Fruit fly (Drosophila melanogaster) whole organism, embryonic: ENCODE data around the gene CG33181.

ENCODE experiments used
- Aef1 ChIP-seq: fragments of 200-800 bp; sonication (Bioruptor generic); IDR thresholded peaks from 3 replicates; pipeline ENCODE4 v1.3.6; 2022; ENCODE audit warnings: missing biosample characterization, missing genetic modification characterization
- Antp ChIP-seq: fragments of 200-800 bp; sonication (Bioruptor generic); optimal IDR thresholded peaks from 3 replicates; lab custom pipeline; 2016; ENCODE audit warnings: missing biosample characterization, missing genetic modification characterization
- CG10366 ChIP-seq: fragments of 200-800 bp; sonication (Bioruptor generic); IDR thresholded peaks from 2 replicates; pipeline ENCODE4 v1.3.6; 2022; ENCODE audit warnings: missing biosample characterization, missing genetic modification characterization
- CG10462 ChIP-seq: fragments of 200-800 bp; sonication (Bioruptor generic); optimal IDR thresholded peaks from 2 replicates; lab custom pipeline; 2016; ENCODE audit warnings: missing biosample characterization, missing genetic modification characterization
- CG10565 ChIP-seq: fragments of 200-800 bp; sonication (Bioruptor generic); optimal IDR thresholded peaks from 3 replicates; lab custom pipeline; 2016; ENCODE audit warnings: missing biosample characterization, mild to moderate bottlenecking, missing genetic modification characterization
- CG10959 ChIP-seq: fragments of 200-800 bp; sonication (Bioruptor generic); IDR thresholded peaks from 2 replicates; pipeline ENCODE4 v1.3.6; 2022; ENCODE audit warnings: missing biosample characterization, missing genetic modification characterization
- CG11398 ChIP-seq: fragments of 200-800 bp; sonication (Bioruptor generic); optimal IDR thresholded peaks from 2 replicates; lab custom pipeline; 2016; ENCODE audit warnings: missing biosample characterization, missing genetic modification characterization
- CG13287 ChIP-seq: fragments of 200-800 bp; sonication (Bioruptor generic); IDR thresholded peaks from 2 replicates; pipeline ENCODE4 v1.3.6; 2022; ENCODE audit warnings: missing biosample characterization, missing genetic modification characterization; ENCODE audit not compliant: partially characterized antibody
- CG13775 ChIP-seq: fragments of 200-800 bp; sonication (Bioruptor generic); optimal IDR thresholded peaks from 3 replicates; lab custom pipeline; 2017; ENCODE audit warnings: missing biosample characterization, mild to moderate bottlenecking, missing genetic modification characterization
- CG14860 ChIP-seq: fragments of 200-800 bp; sonication (Bioruptor generic); IDR thresholded peaks from 3 replicates; pipeline ENCODE4 v1.3.6; 2022; ENCODE audit warnings: missing biosample characterization, missing genetic modification characterization; ENCODE audit not compliant: partially characterized antibody
- CG15011 ChIP-seq: fragments of 200-800 bp; sonication (Bioruptor generic); optimal IDR thresholded peaks from 3 replicates; lab custom pipeline; 2018; ENCODE audit warnings: missing biosample characterization, mild to moderate bottlenecking, missing genetic modification characterization
- CG1603 ChIP-seq: fragments of 200-800 bp; sonication (Bioruptor generic); optimal IDR thresholded peaks from 2 replicates; lab custom pipeline; 2019; ENCODE audit warnings: missing biosample characterization, mild to moderate bottlenecking, missing genetic modification characterization, moderate library complexity
- CG16813 ChIP-seq: fragments of 200-800 bp; sonication (Bioruptor generic); IDR thresholded peaks from 3 replicates; pipeline ENCODE4 v1.3.6; 2022; ENCODE audit warnings: missing biosample characterization, missing genetic modification characterization; ENCODE audit not compliant: partially characterized antibody
- CG16863 ChIP-seq: fragments of 200-800 bp; sonication (Bioruptor generic); optimal IDR thresholded peaks from 3 replicates; lab custom pipeline; 2016; ENCODE audit warnings: missing biosample characterization, missing genetic modification characterization
- CG17568 ChIP-seq: fragments of 200-800 bp; sonication (Bioruptor generic); optimal IDR thresholded peaks from 2 replicates; lab custom pipeline; 2018; ENCODE audit warnings: missing biosample characterization, mild to moderate bottlenecking, missing genetic modification characterization, moderate library complexity
- CG2678 ChIP-seq: fragments of 200-800 bp; sonication (Bioruptor generic); optimal IDR thresholded peaks from 3 replicates; lab custom pipeline; 2019; ENCODE audit warnings: missing biosample characterization, mild to moderate bottlenecking, missing genetic modification characterization, moderate library complexity
- CG5953 ChIP-seq: fragments of 200-800 bp; sonication (Bioruptor generic); IDR thresholded peaks from 2 replicates; pipeline ENCODE4 v1.3.6; 2022; ENCODE audit warnings: missing biosample characterization, missing genetic modification characterization
- CG6254 ChIP-seq: fragments of 200-800 bp; sonication (Bioruptor generic); optimal IDR thresholded peaks from 3 replicates; lab custom pipeline; 2017; ENCODE audit warnings: mild to moderate bottlenecking, missing biosample characterization, missing genetic modification reagents, missing genetic modification characterization
- CG6791 ChIP-seq: fragments of 200-800 bp; sonication (Bioruptor generic); IDR thresholded peaks from 3 replicates; pipeline ENCODE4 v1.3.6; 2022; ENCODE audit warnings: missing biosample characterization, missing genetic modification characterization; ENCODE audit not compliant: partially characterized antibody
- CG7556 ChIP-seq: fragments of 200-800 bp; sonication (Bioruptor generic); optimal IDR thresholded peaks from 2 replicates; lab custom pipeline; 2017; ENCODE audit warnings: missing biosample characterization, mild to moderate bottlenecking, missing genetic modification characterization
- CG7839 ChIP-seq: fragments of 200-800 bp; sonication (Bioruptor generic); optimal IDR thresholded peaks from 3 replicates; lab custom pipeline; 2018; ENCODE audit warnings: missing biosample characterization, mild to moderate bottlenecking, missing genetic modification characterization, moderate library complexity
- CG9932 ChIP-seq: fragments of 200-800 bp; sonication (Bioruptor generic); IDR thresholded peaks from 2 replicates; pipeline ENCODE4 v1.3.6; 2022; ENCODE audit warnings: missing biosample characterization, missing genetic modification characterization
- CTCF ChIP-seq: fragments of 200-800 bp; sonication (Bioruptor generic); optimal IDR thresholded peaks from 2 replicates; lab custom pipeline; 2017; ENCODE audit warnings: missing biosample characterization, mild to moderate bottlenecking, missing genetic modification characterization, moderate library complexity
- Ets65A ChIP-seq: fragments of 200-800 bp; sonication (Bioruptor generic); peaks from one replicate; lab custom pipeline; 2016; ENCODE audit warnings: missing biosample characterization, missing genetic modification characterization
- GATAe ChIP-seq: fragments of 200-800 bp; sonication (Bioruptor generic); conservative IDR thresholded peaks from 2 replicates; pipeline ENCODE4 v1.3.6; 2022; ENCODE audit warnings: missing biosample characterization, missing genetic modification characterization
- Hr39 ChIP-seq: fragments of >200 bp; optimal IDR thresholded peaks from 2 replicates; lab custom pipeline; 2017
- Jarid2 ChIP-seq: fragments of 200-800 bp; sonication (Bioruptor generic); optimal IDR thresholded peaks from 3 replicates; lab custom pipeline; 2017; ENCODE audit warnings: mild to moderate bottlenecking, missing biosample characterization, missing genetic modification reagents, missing genetic modification characterization
- Med ChIP-seq: fragments of 200-800 bp; sonication (Bioruptor generic); peaks from one replicate; lab custom pipeline; 2016; ENCODE audit warnings: missing biosample characterization, missing genetic modification characterization, mild to moderate bottlenecking, inconsistent platforms, moderate library complexity
- NFAT ChIP-seq: fragments of 200-800 bp; sonication (Bioruptor generic); IDR thresholded peaks from 2 replicates; pipeline ENCODE4 v1.3.6; 2022; ENCODE audit warnings: missing biosample characterization, missing genetic modification characterization
- Ravus ChIP-seq: fragments of 200-800 bp; sonication (Bioruptor generic); IDR thresholded peaks from 2 replicates; pipeline ENCODE4 v1.3.6; 2022; ENCODE audit warnings: missing biosample characterization, missing genetic modification characterization
- Rfx ChIP-seq: fragments of 200-800 bp; sonication (Bioruptor generic); IDR thresholded peaks from 2 replicates; pipeline ENCODE4 v1.3.6; 2022; ENCODE audit warnings: missing biosample characterization, missing genetic modification characterization
- Side ChIP-seq: fragments of 200-800 bp; sonication (Bioruptor generic); optimal IDR thresholded peaks from 2 replicates; lab custom pipeline; 2016; ENCODE audit warnings: missing biosample characterization, missing genetic modification characterization
- Sry-β ChIP-seq: fragments of 200-800 bp; sonication (Bioruptor generic); optimal IDR thresholded peaks from 2 replicates; lab custom pipeline; 2018; ENCODE audit warnings: missing biosample characterization, mild to moderate bottlenecking, missing genetic modification characterization, moderate library complexity
- Xrp1 ChIP-seq: fragments of 200-800 bp; sonication (Bioruptor generic); IDR thresholded peaks from 2 replicates; pipeline ENCODE4 v1.3.6; 2022; ENCODE audit warnings: missing biosample characterization, missing genetic modification characterization
- crol ChIP-seq: fragments of 200-800 bp; sonication (Bioruptor generic); IDR thresholded peaks from 2 replicates; pipeline ENCODE4 v1.3.6; 2022; ENCODE audit warnings: missing biosample characterization, missing genetic modification characterization
- dati ChIP-seq: fragments of 200-800 bp; sonication (Bioruptor generic); IDR thresholded peaks from 2 replicates; pipeline ENCODE4 v1.3.6; 2022; ENCODE audit warnings: missing biosample characterization, missing genetic modification characterization
- dmrt99B ChIP-seq: fragments of 200-800 bp; sonication (Bioruptor generic); optimal IDR thresholded peaks from 2 replicates; lab custom pipeline; 2018; ENCODE audit warnings: missing biosample characterization, mild to moderate bottlenecking, missing genetic modification characterization, moderate library complexity
- grn ChIP-seq: fragments of 200-800 bp; sonication (Bioruptor generic); optimal IDR thresholded peaks from 3 replicates; lab custom pipeline; 2017; ENCODE audit warnings: missing biosample characterization, missing genetic modification characterization
- klu ChIP-seq: fragments of 200-800 bp; sonication (Bioruptor generic); IDR thresholded peaks from 2 replicates; pipeline ENCODE4 v1.3.6; 2022; ENCODE audit warnings: missing biosample characterization, missing genetic modification characterization
- lab ChIP-seq: fragments of 200-800 bp; sonication (Bioruptor generic); optimal IDR thresholded peaks from 3 replicates; lab custom pipeline; 2017; ENCODE audit warnings: missing biosample characterization, missing genetic modification characterization, mild to moderate bottlenecking, moderate library complexity, missing genetic modification reagents
- lilli ChIP-seq: fragments of 200-800 bp; sonication (Bioruptor generic); optimal IDR thresholded peaks from 3 replicates; lab custom pipeline; 2016; ENCODE audit warnings: missing biosample characterization, missing genetic modification characterization
- lmd ChIP-seq: fragments of 200-800 bp; sonication (Bioruptor generic); IDR thresholded peaks from 2 replicates; pipeline ENCODE4 v1.3.6; 2022; ENCODE audit warnings: missing biosample characterization, missing genetic modification characterization
- oc ChIP-seq: fragments of 200-800 bp; sonication (Bioruptor generic); optimal IDR thresholded peaks from 2 replicates; lab custom pipeline; 2018; ENCODE audit warnings: missing biosample characterization, mild to moderate bottlenecking, missing genetic modification characterization, moderate library complexity
- phol ChIP-seq: fragments of 200-800 bp; sonication (Bioruptor generic); optimal IDR thresholded peaks from 3 replicates; lab custom pipeline; 2018; ENCODE audit warnings: missing biosample characterization, mild to moderate bottlenecking, missing genetic modification characterization, moderate library complexity
- sd ChIP-seq: fragments of 200-800 bp; sonication (Bioruptor generic); optimal IDR thresholded peaks from 3 replicates; lab custom pipeline; 2018; ENCODE audit warnings: missing biosample characterization, mild to moderate bottlenecking, missing genetic modification characterization, moderate library complexity
- sens-2 ChIP-seq: fragments of 200-800 bp; sonication (Bioruptor generic); IDR thresholded peaks from 2 replicates; pipeline ENCODE4 v1.3.6; 2022; ENCODE audit warnings: missing biosample characterization, missing genetic modification characterization
- shn ChIP-seq: fragments of 200-800 bp; sonication (Bioruptor generic); optimal IDR thresholded peaks from 3 replicates; lab custom pipeline; 2016; ENCODE audit warnings: missing biosample characterization, missing genetic modification characterization
- sima ChIP-seq: fragments of 200-800 bp; sonication (Bioruptor generic); optimal IDR thresholded peaks from 2 replicates; lab custom pipeline; 2016; ENCODE audit warnings: missing biosample characterization, missing genetic modification characterization
- sr ChIP-seq: fragments of 200-800 bp; sonication (Bioruptor generic); IDR thresholded peaks from 3 replicates; pipeline ENCODE4 v1.3.6; 2022; ENCODE audit warnings: missing biosample characterization, missing genetic modification characterization
- tap ChIP-seq: fragments of 200-800 bp; optimal IDR thresholded peaks from 3 replicates; lab custom pipeline; 2019; ENCODE audit warnings: missing biosample characterization, mild to moderate bottlenecking, missing genetic modification characterization, moderate library complexity
- vnd ChIP-seq: fragments of 200-800 bp; sonication (Bioruptor generic); IDR thresholded peaks from 3 replicates; pipeline ENCODE4 v1.3.6; 2022; ENCODE audit warnings: missing biosample characterization, missing genetic modification characterization; ENCODE audit not compliant: partially characterized antibody

The CG33181 gene

DNA sequence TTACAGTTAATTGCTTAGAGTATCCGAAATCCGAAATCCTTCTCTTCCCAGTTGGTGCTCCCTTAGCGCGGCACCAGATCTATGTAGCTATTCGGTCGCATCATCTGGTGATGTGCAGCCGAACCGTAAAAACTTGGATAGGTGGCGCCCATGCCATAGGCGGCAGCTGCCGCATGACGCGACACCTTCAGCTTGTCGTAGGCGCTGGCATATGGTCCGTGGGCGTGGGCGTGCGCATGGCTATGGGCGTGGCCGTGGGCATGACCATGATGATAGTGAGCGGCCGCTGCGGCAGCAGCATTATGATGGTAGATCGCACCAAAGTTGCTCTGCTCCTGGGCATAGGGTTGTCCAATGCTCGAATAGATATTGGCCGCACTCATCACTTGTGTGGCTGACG is 41.0 kb upstream of the CG33181 start (continued):
- no peak for TF ChIP-seq sima
- TF ChIP-seq CG10462 (GFP tag; lab: Kevin White, UChicago) = no peak
- TF ChIP-seq CG13775 = no peak
- peak; percentile 60 for TF ChIP-seq CTCF
- no peak for TF ChIP-seq CG6254 (GFP tag; lab: Kevin White, UChicago)
- no peak for TF ChIP-seq NFAT
- TF ChIP-seq Rfx (GFP tag; lab: Robert Waterston, UW) = no peak
- no peak for TF ChIP-seq CG14860 (GFP tag; lab: Robert Waterston, UW)
- TF ChIP-seq CG11398 = no peak
- no peak for TF ChIP-seq dati (GFP tag; lab: Robert Waterston, UW)
- TF ChIP-seq Antp (GFP tag; lab: Kevin White, UChicago) = no peak
- TF ChIP-seq CG6791 (GFP tag; lab: Robert Waterston, UW) = peak; percentile 57; the same call in 2 of the 3 replicates

DNA sequence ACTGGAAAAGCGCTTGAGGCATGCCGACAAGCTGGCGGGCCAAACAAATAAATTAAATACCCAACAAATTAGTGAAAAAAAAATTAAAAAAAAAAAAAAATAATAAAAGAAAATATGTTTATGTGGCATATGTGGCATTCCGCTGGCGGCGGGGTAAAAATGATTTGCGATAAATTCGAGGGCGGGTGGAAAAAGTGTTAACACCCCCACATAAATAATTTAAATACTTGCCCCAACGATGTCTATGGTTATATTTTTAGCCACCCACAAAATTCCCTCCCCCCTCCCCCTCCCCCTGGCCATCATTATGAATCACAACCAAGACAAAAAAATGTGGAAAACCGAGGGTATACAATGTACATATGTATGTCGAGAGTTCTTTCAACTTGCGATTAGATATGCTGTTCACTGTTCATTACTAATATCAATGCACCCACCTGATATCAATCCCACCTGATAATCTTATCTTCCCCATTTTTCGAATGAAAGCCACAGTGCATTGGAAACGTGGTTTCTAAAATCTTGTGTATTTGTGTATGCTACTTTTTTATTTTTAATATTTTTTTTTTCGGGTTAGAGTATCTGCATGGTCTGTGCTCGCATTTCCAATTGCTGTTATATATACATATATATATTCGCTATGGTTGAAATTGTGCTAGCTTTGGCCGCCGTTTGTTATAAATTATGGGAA is 38.8 kb upstream of the CG33181 start:
- peak; percentile 78 for TF ChIP-seq sd
- TF ChIP-seq Hr39 (lab: Kevin White, UChicago) = no peak
- no peak for TF ChIP-seq CG7556
- TF ChIP-seq oc = no peak
- TF ChIP-seq Ets65A (GFP tag; lab: Kevin White, UChicago) = no peak
- TF ChIP-seq CG10959 (GFP tag; lab: Robert Waterston, UW) = no peak
- no peak for TF ChIP-seq vnd (GFP tag; lab: Robert Waterston, UW)
- TF ChIP-seq sens-2 (GFP tag; lab: Robert Waterston, UW) = no peak
- peak; percentile 8 for TF ChIP-seq lab (GFP tag; lab: Kevin White, UChicago)
- peak; percentile 64 for TF ChIP-seq GATAe
- TF ChIP-seq lilli (GFP tag; lab: Kevin White, UChicago) = peak; percentile 4
- TF ChIP-seq CG17568 (GFP tag; lab: Kevin White, UChicago) = no peak
- no peak for TF ChIP-seq Sry-β (GFP tag; lab: Kevin White, UChicago)
- peak; percentile 43; the same call in 1 of the 3 replicates for TF ChIP-seq sr (GFP tag; lab: Robert Waterston, UW)
- TF ChIP-seq CG11398 = no peak
- TF ChIP-seq CG1603 (tag; lab: Kevin White, UChicago) = no peak
- TF ChIP-seq grn (GFP tag; lab: Kevin White, UChicago) = peak; percentile 75
- no peak for TF ChIP-seq Ravus (GFP tag; lab: Robert Waterston, UW)
- TF ChIP-seq lmd (GFP tag; lab: Robert Waterston, UW) = no peak
- TF ChIP-seq Med (GFP tag; lab: Kevin White, UChicago) = peak; percentile 21
- TF ChIP-seq crol (GFP tag; lab: Robert Waterston, UW) = peak; percentile 73
- TF ChIP-seq dmrt99B (tag; lab: Kevin White, UChicago) = no peak
- 0 out of 2 replicates have a peak, but pooled peaks have one; percentile 18 for TF ChIP-seq CG9932
- no peak for TF ChIP-seq tap (tag; lab: Kevin White, UChicago)
- TF ChIP-seq shn = no peak
- TF ChIP-seq CG16813 = no peak
- no peak for TF ChIP-seq Jarid2 (GFP tag; lab: Kevin White, UChicago)
- no peak for TF ChIP-seq CG10565 (GFP tag; lab: Kevin White, UChicago)
- TF ChIP-seq CG13287 = no peak
- no peak for TF ChIP-seq phol
- TF ChIP-seq klu = no peak
- no peak for TF ChIP-seq CG16863 (GFP tag; lab: Kevin White, UChicago)
- no peak for TF ChIP-seq CG10366
- peak; percentile 24 for TF ChIP-seq CG2678 (tag; lab: Kevin White, UChicago)
- peak; percentile 12 for TF ChIP-seq CG7839 (tag; lab: Kevin White, UChicago)
- no peak for TF ChIP-seq Side (GFP tag; lab: Kevin White, UChicago)
- TF ChIP-seq Aef1 (GFP tag; lab: Robert Waterston, UW) = no peak
- TF ChIP-seq Xrp1 (GFP tag; lab: Robert Waterston, UW) = no peak
- no peak for TF ChIP-seq CG15011
- no peak for TF ChIP-seq CG5953 (GFP tag; lab: Robert Waterston, UW)
